Worm (Caenorhabditis elegans) whole organism, mixed stage, embryonic: ENCODE measurements around the gene F53F1.6.

Source experiments
- ham-2 ChIP-seq: fragments of 200-800 bp; sonication (Bioruptor generic); optimal IDR thresholded peaks from 2 replicates; lab custom pipeline; 2018; ENCODE audit warnings: mild to moderate bottlenecking, missing genetic modification characterization, missing compliant biosample characterization
- lin-13 ChIP-seq: fragments of 150-350 bp; optimal IDR thresholded peaks from 2 replicates; lab custom pipeline; 2014; ENCODE audit warnings: missing biosample characterization, missing genetic modification characterization
- lsy-2 ChIP-seq: fragments of 150-350 bp; optimal IDR thresholded peaks from 2 replicates; lab custom pipeline; 2014; ENCODE audit warnings: missing biosample characterization, missing genetic modification characterization
- mls-2 ChIP-seq: sonication (generic microtip); optimal IDR thresholded peaks from 2 replicates; lab custom pipeline; 2016; ENCODE audit warnings: mild to moderate bottlenecking, missing genetic modification characterization, moderate library complexity, missing compliant biosample characterization
- unc-62 ChIP-seq: fragments of 150-350 bp; optimal IDR thresholded peaks from 2 replicates; lab custom pipeline; 2014; ENCODE audit warnings: missing biosample characterization, missing genetic modification reagents, missing genetic modification characterization

DNA sequence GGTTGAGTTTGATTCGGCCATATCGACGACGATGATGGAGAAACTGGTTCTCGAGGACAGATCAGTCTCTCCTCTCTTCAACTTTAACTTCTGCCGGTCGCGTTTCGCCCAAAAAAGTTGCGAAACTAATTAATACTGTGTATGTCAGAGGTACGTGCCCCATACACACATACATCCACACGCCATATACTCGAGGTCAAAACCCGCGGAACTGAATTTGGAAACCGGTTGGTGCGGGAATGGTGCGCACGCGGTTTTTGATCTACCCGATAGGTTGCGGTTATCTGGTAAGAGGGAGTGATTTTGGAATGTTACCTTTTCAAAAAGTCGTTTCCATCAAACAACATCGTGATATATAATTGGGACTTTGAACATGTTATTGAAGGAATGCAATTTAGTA, 37.2 kb downstream of the F53F1.6 start, which contains the start of gene ifbp-1:
- no peak for TF ChIP-seq ham-2
- TF ChIP-seq mls-2 (tag; lab: Kevin White, UChicago), result no peak
- no peak for TF ChIP-seq lin-13
- no peak for TF ChIP-seq unc-62 (GFP tag; lab: Kevin White, UChicago)
- TF ChIP-seq lsy-2 (tag; lab: Kevin White, UChicago), result no peak
